Fruit fly (Drosophila melanogaster) Kc167 (cell line): Measurements from ENCODE around the gene CG42526.

Source experiments
- psq ChIP-seq: fragments of >200 bp; optimal IDR thresholded peaks from 2 replicates; lab custom pipeline; 2017; ENCODE audit warnings: missing external identifiers
- ttk ChIP-seq: sonication (Bioruptor generic); optimal IDR thresholded peaks from 2 replicates; lab custom pipeline; 2017; ENCODE audit warnings: missing external identifiers

DNA sequence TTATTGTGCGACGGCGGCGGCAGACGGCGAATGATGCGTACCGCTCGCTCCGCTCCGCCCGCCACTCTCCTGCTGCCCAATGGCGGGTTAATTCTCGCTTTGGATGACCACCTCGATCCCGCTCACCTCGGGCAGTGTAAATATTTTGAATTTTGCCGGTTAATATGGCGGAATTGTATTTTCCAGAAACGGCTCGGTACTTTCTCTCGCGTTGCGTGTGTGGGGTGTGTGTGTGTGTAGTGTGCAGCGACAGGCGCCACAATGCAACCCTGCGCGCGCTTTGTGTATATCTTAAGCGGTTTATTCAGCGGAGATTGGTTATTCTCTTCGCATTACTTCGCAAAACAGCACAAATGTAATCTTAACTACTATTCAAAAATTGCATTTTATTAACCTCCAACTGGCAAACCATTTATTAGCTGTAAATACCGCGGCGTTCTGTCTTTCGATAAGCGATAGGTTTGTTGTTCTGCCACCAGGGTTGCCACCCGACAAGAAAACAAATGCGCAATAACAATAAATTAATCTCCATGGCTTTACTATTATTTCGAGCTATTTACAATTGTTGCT, 20.7 kb upstream of the CG42526 start, which contains the start of the genes phol and CG3552:
- no peak for TF ChIP-seq psq (lab: Kevin White, UChicago)
- TF ChIP-seq ttk, result no peak
